Fruit fly (Drosophila melanogaster) whole organism, embryonic: Measurements from ENCODE around the gene CG4942.

Experiments used
- CG12744 ChIP-seq: fragments of 200-800 bp; sonication (Bioruptor generic); optimal IDR thresholded peaks from 2 replicates; lab custom pipeline; 2016; ENCODE audit warnings: missing biosample characterization, missing genetic modification characterization
- CG4854 ChIP-seq: fragments of 200-800 bp; sonication (Bioruptor generic); optimal IDR thresholded peaks from 2 replicates; lab custom pipeline; 2016; ENCODE audit warnings: missing biosample characterization, missing genetic modification characterization, inconsistent platforms
- amos ChIP-seq: fragments of 200-800 bp; sonication (Bioruptor generic); IDR thresholded peaks from 2 replicates; pipeline ENCODE4 v1.3.6; 2022; ENCODE audit warnings: missing biosample characterization, missing genetic modification characterization; ENCODE audit not compliant: partially characterized antibody
- bsh ChIP-seq, 2 experiments: fragments of 200-800 bp; sonication (Bioruptor generic); optimal IDR thresholded peaks; 2 replicates each; lab custom pipeline; 2017 to 2018; ENCODE audit warnings: mild to moderate bottlenecking in 2 of 2, missing biosample characterization in 2 of 2, missing genetic modification characterization in 2 of 2, moderate library complexity in 1 of 2
- danr ChIP-seq: fragments of 200-800 bp; sonication (Bioruptor generic); IDR thresholded peaks from 2 replicates; pipeline ENCODE4 v1.3.6; 2022; ENCODE audit warnings: missing biosample characterization, missing genetic modification characterization
- pan ChIP-seq, 4 experiments: fragments of >200 bp in 3 of 4; fragments of 200-800 bp in 1 of 4; sonication (Bioruptor generic) in 1 of 4; optimal IDR thresholded peaks in 3 of 4; IDR thresholded peaks in 1 of 4; 2 replicates each; pipeline versions ENCODE4 v1.3.6 to Lab custom; 2017 to 2022; ENCODE audit warnings: missing biosample characterization in 2 of 4, missing genetic modification characterization in 2 of 4, mixed read lengths in 1 of 4
- sens-2 ChIP-seq: fragments of 200-800 bp; sonication (Bioruptor generic); IDR thresholded peaks from 2 replicates; pipeline ENCODE4 v1.3.6; 2022; ENCODE audit warnings: missing biosample characterization, missing genetic modification characterization

DNA sequence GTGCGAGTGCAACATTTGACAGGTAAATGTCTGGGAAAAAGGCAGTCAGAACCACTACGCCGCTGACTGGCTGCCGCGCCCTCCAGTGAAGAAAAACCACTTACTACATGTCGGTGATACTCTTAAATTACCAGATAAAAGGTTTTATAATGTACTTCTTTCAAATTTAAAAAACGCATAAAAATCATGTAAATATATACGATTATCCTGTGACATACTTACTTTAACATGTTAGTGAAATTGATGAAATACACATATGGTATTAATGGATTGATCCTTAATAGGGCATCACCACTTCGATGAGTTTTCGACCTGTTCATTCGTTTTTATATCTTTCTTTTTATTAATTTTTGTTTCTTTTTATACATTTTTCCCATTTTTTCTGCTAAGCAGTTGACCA is 46.3 kb upstream of the CG4942 start:
- no peak for TF ChIP-seq pan (optimal IDR thresholded peaks at IDR 0.05; lab: Kevin White, UChicago)
- TF ChIP-seq pan (GFP tag; optimal IDR thresholded peaks at IDR 0.05 in 1 of 2, IDR thresholded peaks at IDR 0.05 in 1 of 2) = no peak
- no peak for TF ChIP-seq CG12744 (GFP tag; lab: Kevin White, UChicago)
- no peak for TF ChIP-seq bsh (GFP tag; optimal IDR thresholded peaks at IDR 0.05; lab: Kevin White, UChicago)
- TF ChIP-seq danr (GFP tag; lab: Robert Waterston, UW) = no peak
- TF ChIP-seq amos (GFP tag; lab: Robert Waterston, UW) = no peak
- TF ChIP-seq CG4854 (GFP tag; lab: Kevin White, UChicago) = no peak
- TF ChIP-seq sens-2 (GFP tag; lab: Robert Waterston, UW) = no peak
